Fruit fly (Drosophila melanogaster): ENCODE measurements around the gene CG14441.

Gene CG14441

dm6 chrX:6656626-6657558 is 42.4 kb upstream of the CG14441 start (continued):
- TF ChIP-seq CG4328 (GFP tag; optimal IDR thresholded peaks at IDR 0.05) (peak; percentile 64), CG10979 (tag; optimal IDR thresholded peaks at IDR 0.05) (peak; percentile 22), crol (GFP tag; IDR thresholded peaks at IDR 0.05) (peak; percentile 60; the same call in 1 of the 2 replicates), CG10565 (GFP tag; optimal IDR thresholded peaks at IDR 0.05) (no peak), CG34224 (GFP tag; IDR thresholded peaks at IDR 0.05; ENCODE audit: partially characterized antibody) (no peak), nmo (GFP tag; optimal IDR thresholded peaks at IDR 0.05) (peak; percentile 52), sna (GFP tag; IDR thresholded peaks at IDR 0.05; ENCODE audit: partially characterized antibody) (no peak), gro (GFP tag; optimal IDR thresholded peaks at IDR 0.05) (no peak), CG18476 (GFP tag; optimal IDR thresholded peaks at IDR 0.05) (no peak), CG32767 (GFP tag; IDR thresholded peaks at IDR 0.05) (no peak), zfh1 (GFP tag; IDR thresholded peaks at IDR 0.05) (no peak), ab (GFP tag; optimal IDR thresholded peaks at IDR 0.05) (no peak), CG9437 (GFP tag; optimal IDR thresholded peaks at IDR 0.05) (peak; percentile 4), CG15514 (GFP tag; optimal IDR thresholded peaks at IDR 0.05) (peak; percentile 61), gce (GFP tag; IDR thresholded peaks at IDR 0.05) (0 out of 3 replicates have a peak, but pooled peaks have one; percentile 13), Mad (GFP tag; optimal IDR thresholded peaks at IDR 0.05) (no peak), CG12744 (GFP tag; optimal IDR thresholded peaks at IDR 0.05) (no peak), CG4424 (GFP tag; optimal IDR thresholded peaks at IDR 0.05) (peak; percentile 21), CG15696 (tag; optimal IDR thresholded peaks at IDR 0.05) (peak; percentile 7), Nf-YC (tag; optimal IDR thresholded peaks at IDR 0.05) (peak; percentile 59), sim (GFP tag; IDR thresholded peaks at IDR 0.05) (no peak), CG4854 (GFP tag; optimal IDR thresholded peaks at IDR 0.05) (no peak), Hr39 (optimal IDR thresholded peaks at IDR 0.05) (no peak), ro (GFP tag; IDR thresholded peaks at IDR 0.05) (no peak), dmrt11E (tag; optimal IDR thresholded peaks at IDR 0.05) (no peak), CG10462 (GFP tag; optimal IDR thresholded peaks at IDR 0.05) (no peak), Oli (tag; optimal IDR thresholded peaks at IDR 0.05) (peak; percentile 40), CG31441 (GFP tag; IDR thresholded peaks at IDR 0.05) (peak; percentile 57; the same call in 1 of the 2 replicates), sqz (GFP tag; optimal IDR thresholded peaks at IDR 0.05) (peak; percentile 70), cg (GFP tag; optimal IDR thresholded peaks at IDR 0.05) (peak; percentile 5), CG6813 (GFP tag; optimal IDR thresholded peaks at IDR 0.05) (no peak), nau (GFP tag; optimal IDR thresholded peaks at IDR 0.05) (peak; percentile 33), CG5245 (GFP tag; optimal IDR thresholded peaks at IDR 0.05) (no peak), Awh (GFP tag; IDR thresholded peaks at IDR 0.05) (no peak), chif (GFP tag; optimal IDR thresholded peaks at IDR 0.05) (no peak), CG6854 (GFP tag; optimal IDR thresholded peaks at IDR 0.05) (peak; percentile 54), Abd-B (GFP tag; optimal IDR thresholded peaks at IDR 0.05) (no peak), CG4617 (GFP tag; optimal IDR thresholded peaks at IDR 0.05; ENCODE audit: borderline replicate concordance) (no peak), hb (GFP tag; IDR thresholded peaks at IDR 0.05; ENCODE audit: partially characterized antibody) (no peak), bigmax (GFP tag; optimal IDR thresholded peaks at IDR 0.05) (no peak), CG12219 (GFP tag; optimal IDR thresholded peaks at IDR 0.05) (peak; percentile 30), croc (GFP tag; conservative IDR thresholded peaks at IDR 0.05) (no peak), CG4820 (GFP tag; optimal IDR thresholded peaks at IDR 0.05) (no peak), maf-S (GFP tag; optimal IDR thresholded peaks at IDR 0.05) (no peak), fd64A (GFP tag; optimal IDR thresholded peaks at IDR 0.05) (no peak), Fer3 (tag; optimal IDR thresholded peaks at IDR 0.05) (peak; percentile 71), vfl (GFP tag; optimal IDR thresholded peaks at IDR 0.05) (no peak), Ssrp (tag; optimal IDR thresholded peaks at IDR 0.05) (peak; percentile 31)

All from whole organism, embryonic.